Fruit fly (Drosophila melanogaster): ENCODE results near the gene Surf1.

- no peak for TF ChIP-seq Sin3A (optimal IDR thresholded peaks at IDR 0.05)
- TF ChIP-seq psq (optimal IDR thresholded peaks at IDR 0.05), result no peak
- TF ChIP-seq h (optimal IDR thresholded peaks at IDR 0.05), result no peak
- no peak for TF ChIP-seq insv (optimal IDR thresholded peaks at IDR 0.05)
- no peak for TF ChIP-seq Myc (optimal IDR thresholded peaks at IDR 0.05)
- no peak for TF ChIP-seq ttk (optimal IDR thresholded peaks at IDR 0.05)
Observed at dm6 chr3L:6957753-6958420, at the start of gene Surf1, which contains the start of gene Uqcc1.
